Fruit fly (Drosophila melanogaster) whole organism, embryonic: ENCODE measurements around the gene Cont.
A peak's percentile ranks its signal among the peaks of the same experiment; 100 is the strongest.

ENCODE experiments used
- Aef1 ChIP-seq: fragments of 200-800 bp; sonication (Bioruptor generic); IDR thresholded peaks from 3 replicates; pipeline ENCODE4 v1.3.6; 2022; ENCODE audit warnings: missing biosample characterization, missing genetic modification characterization
- Atf-2 ChIP-seq: fragments of 200-800 bp; sonication (Bioruptor generic); optimal IDR thresholded peaks from 2 replicates; lab custom pipeline; 2016; ENCODE audit warnings: missing biosample characterization, missing genetic modification characterization
- B-H1 ChIP-seq: fragments of 200-800 bp; sonication (Bioruptor generic); IDR thresholded peaks from 3 replicates; pipeline ENCODE4 v1.3.6; 2022; ENCODE audit warnings: missing biosample characterization, missing genetic modification characterization
- CG11398 ChIP-seq: fragments of 200-800 bp; sonication (Bioruptor generic); optimal IDR thresholded peaks from 2 replicates; lab custom pipeline; 2016; ENCODE audit warnings: missing biosample characterization, missing genetic modification characterization
- CG12744 ChIP-seq: fragments of 200-800 bp; sonication (Bioruptor generic); optimal IDR thresholded peaks from 2 replicates; lab custom pipeline; 2016; ENCODE audit warnings: missing biosample characterization, missing genetic modification characterization
- CG13894 ChIP-seq: fragments of 200-800 bp; sonication (Bioruptor generic); optimal IDR thresholded peaks from 3 replicates; lab custom pipeline; 2018; ENCODE audit warnings: missing biosample characterization, mild to moderate bottlenecking, missing genetic modification characterization, moderate library complexity
- CG14441 ChIP-seq: fragments of 200-800 bp; sonication (Bioruptor generic); IDR thresholded peaks from 2 replicates; pipeline ENCODE4 v1.3.6; 2022; ENCODE audit warnings: missing biosample characterization, missing genetic modification characterization
- CG17359 ChIP-seq: fragments of 200-800 bp; sonication (Bioruptor generic); optimal IDR thresholded peaks from 3 replicates; lab custom pipeline; 2018; ENCODE audit warnings: missing biosample characterization, mild to moderate bottlenecking, missing genetic modification characterization, moderate library complexity
- CG17361 ChIP-seq: fragments of 200-800 bp; sonication (Bioruptor generic); IDR thresholded peaks from 3 replicates; pipeline ENCODE4 v1.3.6; 2022; ENCODE audit warnings: missing biosample characterization, missing genetic modification characterization
- CG1832 ChIP-seq: fragments of 200-800 bp; sonication (Bioruptor generic); optimal IDR thresholded peaks from 2 replicates; lab custom pipeline; 2017; ENCODE audit warnings: missing biosample characterization, mild to moderate bottlenecking, missing genetic modification characterization, inconsistent platforms
- CG2889 ChIP-seq: fragments of 200-800 bp; sonication (Bioruptor generic); IDR thresholded peaks from 3 replicates; pipeline ENCODE4 v1.3.6; 2022; ENCODE audit warnings: missing biosample characterization, missing genetic modification characterization
- CG3281 ChIP-seq: fragments of 200-800 bp; sonication (Bioruptor generic); optimal IDR thresholded peaks from 3 replicates; lab custom pipeline; 2017; ENCODE audit warnings: missing biosample characterization, mild to moderate bottlenecking, missing genetic modification characterization
- CG33557 ChIP-seq: fragments of 200-800 bp; sonication (Bioruptor generic); optimal IDR thresholded peaks from 2 replicates; lab custom pipeline; 2019; ENCODE audit warnings: missing biosample characterization, mild to moderate bottlenecking, missing genetic modification characterization, moderate library complexity
- CG3847 ChIP-seq: fragments of 200-800 bp; sonication (Bioruptor generic); IDR thresholded peaks from 2 replicates; pipeline ENCODE4 v1.3.6; 2022; ENCODE audit warnings: missing biosample characterization, missing genetic modification characterization
- CG42726 ChIP-seq: fragments of 200-800 bp; sonication (Bioruptor generic); IDR thresholded peaks from 2 replicates; pipeline ENCODE4 v1.3.6; 2022; ENCODE audit warnings: missing biosample characterization, missing genetic modification characterization; ENCODE audit not compliant: partially characterized antibody
- CG4282 ChIP-seq: fragments of 200-800 bp; sonication (Bioruptor generic); optimal IDR thresholded peaks from 2 replicates; lab custom pipeline; 2016; ENCODE audit warnings: missing biosample characterization, missing genetic modification characterization
- CG4328 ChIP-seq: fragments of 200-800 bp; sonication (Bioruptor generic); optimal IDR thresholded peaks from 3 replicates; lab custom pipeline; 2017; ENCODE audit warnings: missing biosample characterization, missing genetic modification reagents, missing genetic modification characterization
- CG4404 ChIP-seq: fragments of 200-800 bp; sonication (Bioruptor generic); IDR thresholded peaks from 2 replicates; pipeline ENCODE4 v1.3.6; 2022; ENCODE audit warnings: missing biosample characterization, missing genetic modification characterization
- CG6689 ChIP-seq: fragments of 200-800 bp; sonication (Bioruptor generic); IDR thresholded peaks from 2 replicates; pipeline ENCODE4 v1.3.6; 2022; ENCODE audit warnings: missing biosample characterization, missing genetic modification characterization
- Drgx ChIP-seq: fragments of 200-800 bp; sonication (Bioruptor generic); IDR thresholded peaks from 2 replicates; pipeline ENCODE4 v1.3.6; 2022; ENCODE audit warnings: missing biosample characterization, missing genetic modification characterization
- NC2β ChIP-seq: fragments of 200-800 bp; sonication (Bioruptor generic); optimal IDR thresholded peaks from 2 replicates; lab custom pipeline; 2016; ENCODE audit warnings: missing biosample characterization, missing genetic modification characterization
- Nf-YB ChIP-seq: fragments of 200-800 bp; sonication (Bioruptor generic); optimal IDR thresholded peaks from 3 replicates; lab custom pipeline; 2019; ENCODE audit warnings: missing biosample characterization, mild to moderate bottlenecking, missing genetic modification characterization, moderate library complexity
- NfI ChIP-seq: fragments of 200-800 bp; sonication (Bioruptor generic); optimal IDR thresholded peaks from 3 replicates; lab custom pipeline; 2018; ENCODE audit warnings: missing biosample characterization, mild to moderate bottlenecking, missing genetic modification characterization, moderate library complexity
- Rfx ChIP-seq: fragments of 200-800 bp; sonication (Bioruptor generic); IDR thresholded peaks from 2 replicates; pipeline ENCODE4 v1.3.6; 2022; ENCODE audit warnings: missing biosample characterization, missing genetic modification characterization
- Rx ChIP-seq: fragments of 200-800 bp; sonication (Bioruptor generic); IDR thresholded peaks from 2 replicates; pipeline ENCODE4 v1.3.6; 2022; ENCODE audit warnings: missing biosample characterization, missing genetic modification characterization
- ash1 ChIP-seq: fragments of 200-800 bp; sonication (Bioruptor generic); optimal IDR thresholded peaks from 2 replicates; lab custom pipeline; 2018; ENCODE audit warnings: missing biosample characterization, mild to moderate bottlenecking, missing genetic modification characterization
- croc ChIP-seq: fragments of 200-800 bp; sonication (Bioruptor generic); conservative IDR thresholded peaks from 3 replicates; pipeline ENCODE4 v1.3.6; 2022; ENCODE audit warnings: missing biosample characterization, missing genetic modification characterization
- cwo ChIP-seq: fragments of 200-800 bp; sonication (Bioruptor generic); optimal IDR thresholded peaks from 3 replicates; lab custom pipeline; 2017; ENCODE audit warnings: missing biosample characterization, missing genetic modification characterization, mild to moderate bottlenecking, moderate library complexity, missing genetic modification reagents
- disco-r ChIP-seq: fragments of 200-800 bp; sonication (Bioruptor generic); optimal IDR thresholded peaks from 2 replicates; lab custom pipeline; 2016; ENCODE audit warnings: missing biosample characterization, missing genetic modification characterization
- ems ChIP-seq: fragments of 200-800 bp; sonication (Bioruptor generic); optimal IDR thresholded peaks from 3 replicates; lab custom pipeline; 2016; ENCODE audit warnings: missing biosample characterization, missing genetic modification characterization
- fd96Cb ChIP-seq: fragments of 200-800 bp; sonication (Bioruptor generic); optimal IDR thresholded peaks from 2 replicates; lab custom pipeline; 2018; ENCODE audit warnings: missing biosample characterization, mild to moderate bottlenecking, missing genetic modification characterization, moderate library complexity
- gro ChIP-seq: fragments of 200-800 bp; sonication (Bioruptor generic); optimal IDR thresholded peaks from 2 replicates; lab custom pipeline; 2016; ENCODE audit warnings: missing biosample characterization, missing genetic modification characterization
- h ChIP-seq: fragments of >200 bp; optimal IDR thresholded peaks from 2 replicates; lab custom pipeline; 2017
- ind ChIP-seq: fragments of 200-800 bp; sonication (Bioruptor generic); optimal IDR thresholded peaks from 3 replicates; lab custom pipeline; 2016; ENCODE audit warnings: missing biosample characterization, missing genetic modification characterization
- knrl ChIP-seq: fragments of 200-800 bp; sonication (Bioruptor generic); IDR thresholded peaks from 3 replicates; pipeline ENCODE4 v1.3.6; 2022; ENCODE audit warnings: missing biosample characterization, missing genetic modification characterization; ENCODE audit not compliant: partially characterized antibody
- lbe ChIP-seq: fragments of 200-800 bp; sonication (Bioruptor generic); optimal IDR thresholded peaks from 2 replicates; lab custom pipeline; 2016; ENCODE audit warnings: missing biosample characterization, mild to moderate bottlenecking, missing genetic modification characterization
- lov ChIP-seq, 2 experiments: fragments of 200-800 bp in 1 of 2; fragments of >200 bp in 1 of 2; sonication (Bioruptor generic) in 1 of 2; IDR thresholded peaks in 1 of 2; optimal IDR thresholded peaks in 1 of 2; 2 replicates in 1 of 2; 3 replicates in 1 of 2; pipeline versions ENCODE4 v1.3.6 to Lab custom; 2017 to 2022; ENCODE audit warnings: missing biosample characterization in 1 of 2, missing genetic modification characterization in 1 of 2
- onecut ChIP-seq: fragments of 200-800 bp; sonication (Bioruptor generic); IDR thresholded peaks from 2 replicates; pipeline ENCODE4 v1.3.6; 2022; ENCODE audit warnings: missing biosample characterization, missing genetic modification characterization
- p53 ChIP-seq: fragments of 200-800 bp; sonication (Bioruptor generic); optimal IDR thresholded peaks from 2 replicates; lab custom pipeline; 2016; ENCODE audit warnings: missing biosample characterization, missing genetic modification characterization
- pnt ChIP-seq: fragments of 200-800 bp; sonication (Bioruptor generic); optimal IDR thresholded peaks from 3 replicates; lab custom pipeline; 2016; ENCODE audit warnings: missing biosample characterization, missing genetic modification characterization
- scrt ChIP-seq: fragments of 200-800 bp; sonication (Bioruptor generic); optimal IDR thresholded peaks from 2 replicates; lab custom pipeline; 2018; ENCODE audit warnings: missing biosample characterization, mild to moderate bottlenecking, missing genetic modification characterization, moderate library complexity
- sim ChIP-seq: fragments of 200-800 bp; sonication (Bioruptor generic); IDR thresholded peaks from 2 replicates; pipeline ENCODE4 v1.3.6; 2022; ENCODE audit warnings: missing biosample characterization, missing genetic modification characterization
- sima ChIP-seq: fragments of 200-800 bp; sonication (Bioruptor generic); optimal IDR thresholded peaks from 2 replicates; lab custom pipeline; 2016; ENCODE audit warnings: missing biosample characterization, missing genetic modification characterization
- slp2 ChIP-seq: fragments of 200-800 bp; sonication (Bioruptor generic); optimal IDR thresholded peaks from 2 replicates; lab custom pipeline; 2016; ENCODE audit warnings: missing biosample characterization, missing genetic modification characterization
- tgo ChIP-seq: fragments of 200-800 bp; sonication (Bioruptor generic); IDR thresholded peaks from 3 replicates; pipeline ENCODE4 v1.3.6; 2022; ENCODE audit warnings: missing biosample characterization, missing genetic modification characterization
- toy ChIP-seq: fragments of 200-800 bp; sonication (Bioruptor generic); IDR thresholded peaks from 2 replicates; pipeline ENCODE4 v1.3.6; 2022; ENCODE audit warnings: missing biosample characterization, missing genetic modification characterization
- tx ChIP-seq: fragments of 200-800 bp; sonication (Bioruptor generic); optimal IDR thresholded peaks from 2 replicates; lab custom pipeline; 2016; ENCODE audit warnings: missing biosample characterization, missing genetic modification characterization
- zf30C ChIP-seq: fragments of 200-800 bp; sonication (Bioruptor generic); optimal IDR thresholded peaks from 3 replicates; lab custom pipeline; 2018; ENCODE audit warnings: missing biosample characterization, mild to moderate bottlenecking, missing genetic modification characterization

The Cont gene

DNA sequence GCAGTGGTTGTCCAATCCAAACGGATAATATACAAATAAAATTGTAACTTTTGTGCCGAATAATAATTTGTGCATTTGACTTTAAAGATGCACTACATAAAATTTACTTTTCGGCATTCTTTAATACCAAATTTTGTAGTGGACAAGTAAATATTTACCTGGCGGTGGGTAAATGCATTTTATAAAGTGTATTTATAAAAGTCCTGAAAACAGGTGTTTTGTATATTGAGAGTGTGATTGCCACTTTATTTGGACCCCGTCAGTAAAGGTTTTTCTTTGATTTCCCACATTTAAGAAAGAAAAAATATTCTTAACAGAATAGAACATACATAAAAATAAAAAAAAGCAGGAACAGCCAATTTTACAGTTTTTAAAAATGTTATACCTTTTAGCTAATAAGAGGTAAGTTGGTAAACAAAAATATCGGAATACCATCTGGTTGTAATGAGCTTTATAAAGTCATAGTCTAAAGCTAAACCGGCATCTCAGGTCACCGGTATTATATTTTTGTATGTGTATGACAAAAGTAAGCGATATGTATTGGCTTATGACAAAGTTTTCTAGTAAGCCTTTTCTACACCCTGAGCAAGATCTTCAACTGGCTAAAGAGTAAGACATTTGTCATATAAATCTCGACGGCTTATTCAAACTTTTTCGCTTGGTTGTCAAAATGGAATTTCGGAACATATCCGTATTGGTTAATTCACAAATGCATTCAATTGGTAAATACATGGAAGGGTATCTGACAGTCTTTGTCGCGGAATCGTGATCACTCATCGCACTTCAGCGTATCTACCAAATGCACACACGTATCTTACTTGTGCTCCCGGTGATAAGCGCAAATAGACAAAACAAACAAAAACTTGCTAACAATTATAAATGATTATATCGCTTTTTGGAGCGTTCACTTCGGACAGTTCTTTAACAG, 13.8 kb downstream of the Cont start (continued):
- TF ChIP-seq CG42726 (GFP tag; lab: Robert Waterston, UW) (no peak), disco-r (GFP tag; lab: Kevin White, UChicago) (peak; percentile 87), ash1 (GFP tag; lab: Kevin White, UChicago) (peak; percentile 4), onecut (GFP tag; lab: Robert Waterston, UW) (peak; percentile 74), sima (GFP tag; lab: Kevin White, UChicago) (peak; percentile 14), lov (optimal IDR thresholded peaks at IDR 0.05; lab: Kevin White, UChicago) (no peak), lov (GFP tag; IDR thresholded peaks at IDR 0.05; lab: Robert Waterston, UW) (peak; percentile 88; the same call in 2 of the 3 replicates), CG3847 (GFP tag; lab: Robert Waterston, UW) (peak; percentile 70), gro (GFP tag; lab: Kevin White, UChicago) (peak; percentile 95), CG11398 (GFP tag; lab: Kevin White, UChicago) (peak; percentile 74), CG4404 (GFP tag; lab: Robert Waterston, UW) (peak; percentile 46; the same call in 1 of the 2 replicates), CG14441 (GFP tag; lab: Robert Waterston, UW) (peak; percentile 92), croc (GFP tag; lab: Robert Waterston, UW) (peak; percentile 41; the same call in 1 of the 3 replicates), pnt (GFP tag; lab: Kevin White, UChicago) (peak; percentile 71), scrt (GFP tag; lab: Kevin White, UChicago) (peak; percentile 84), CG3281 (peak; percentile 87), knrl (GFP tag; lab: Robert Waterston, UW) (no peak), Atf-2 (peak; percentile 79), CG17361 (peak; percentile 83), Aef1 (GFP tag; lab: Robert Waterston, UW) (peak; percentile 83), CG1832 (GFP tag; lab: Kevin White, UChicago) (no peak), B-H1 (peak; percentile 83), zf30C (no peak), ind (peak; percentile 91), CG17359 (tag; lab: Kevin White, UChicago) (peak; percentile 88), NfI (peak; percentile 90), CG2889 (GFP tag; lab: Robert Waterston, UW) (peak; percentile 77; the same call in 2 of the 3 replicates), h (no peak), Drgx (GFP tag; lab: Robert Waterston, UW) (peak; percentile 95), CG12744 (GFP tag; lab: Kevin White, UChicago) (peak; percentile 78), slp2 (GFP tag; lab: Kevin White, UChicago) (peak; percentile 73), tgo (GFP tag; lab: Robert Waterston, UW) (peak; percentile 89), p53 (peak; percentile 49), cwo (peak; percentile 85), CG6689 (peak; percentile 86), fd96Cb (tag; lab: Kevin White, UChicago) (peak; percentile 84), sim (peak; percentile 26; the same call in 1 of the 2 replicates), tx (peak; percentile 84), Rfx (peak; percentile 90), toy (GFP tag; lab: Robert Waterston, UW) (no peak), NC2β (GFP tag; lab: Kevin White, UChicago) (peak; percentile 70), ems (peak; percentile 86), lbe (peak; percentile 91), CG4328 (GFP tag; lab: Kevin White, UChicago) (peak; percentile 17), Nf-YB (peak; percentile 60), Rx (GFP tag; lab: Robert Waterston, UW) (peak; percentile 85), CG13894 (tag; lab: Kevin White, UChicago) (peak; percentile 68), CG4282 (GFP tag; lab: Kevin White, UChicago) (peak; percentile 41), CG33557 (GFP tag; lab: Kevin White, UChicago) (no peak)
